Fruit fly (Drosophila melanogaster) whole organism, prepupa: ENCODE results near the gene CG33270.

Experiments used
- CG8632 ChIP-seq: fragments of 200-800 bp; sonication (Bioruptor generic); optimal IDR thresholded peaks from 3 replicates; lab custom pipeline; 2016; ENCODE audit warnings: missing biosample characterization, missing genetic modification characterization
- achi ChIP-seq: fragments of 200-800 bp; sonication (Bioruptor generic); optimal IDR thresholded peaks from 3 replicates; lab custom pipeline; 2016; ENCODE audit warnings: missing biosample characterization, missing genetic modification characterization
- fd59A ChIP-seq: fragments of 200-800 bp; sonication (Bioruptor generic); optimal IDR thresholded peaks from 2 replicates; lab custom pipeline; 2017; ENCODE audit warnings: missing biosample characterization, mild to moderate bottlenecking, missing genetic modification characterization, missing genetic modification reagents
- vri ChIP-seq: fragments of 200-800 bp; sonication (Bioruptor generic); optimal IDR thresholded peaks from 3 replicates; lab custom pipeline; 2016; ENCODE audit warnings: missing biosample characterization, mild to moderate bottlenecking, missing genetic modification characterization

DNA sequence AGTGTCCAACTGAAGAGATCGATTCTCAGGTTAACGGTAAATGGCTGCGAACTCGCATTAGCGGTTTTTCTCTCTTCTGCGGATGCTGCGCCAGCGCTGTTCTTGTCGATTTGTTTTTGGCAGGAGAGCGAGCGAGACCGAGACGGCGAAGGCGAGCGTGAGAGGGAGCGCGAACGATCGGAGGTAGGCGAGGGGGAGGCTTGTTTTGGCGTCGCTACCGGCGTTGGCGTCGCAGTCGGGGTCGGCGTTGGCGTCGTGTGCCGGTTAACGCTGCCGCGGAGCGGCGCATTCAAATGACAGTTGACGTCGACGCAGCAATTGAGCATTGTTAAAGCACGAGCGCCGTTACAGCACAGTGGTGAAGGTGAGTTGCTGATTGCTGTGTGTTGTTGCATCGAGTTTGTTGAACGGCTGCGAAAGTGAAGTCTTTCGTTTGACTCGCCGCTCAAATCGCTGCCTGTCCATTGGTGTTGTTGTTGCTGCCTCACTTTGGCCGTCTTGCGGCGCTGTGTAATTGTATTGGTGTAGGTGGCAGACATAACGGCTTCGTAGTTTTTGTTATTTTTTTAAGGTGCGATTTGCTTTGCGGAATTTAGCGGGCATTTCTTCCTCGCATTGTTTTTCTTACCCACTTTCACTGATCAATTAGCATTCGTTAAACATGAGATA lies 8.5 kb upstream of the CG33270 start:
- TF ChIP-seq CG8632 (GFP tag; lab: Kevin White, UChicago) (no peak), vri (GFP tag; lab: Kevin White, UChicago) (peak; percentile 7), fd59A (GFP tag; lab: Kevin White, UChicago) (no peak), achi (GFP tag; lab: Kevin White, UChicago) (no peak)
